Fruit fly (Drosophila melanogaster) whole organism: ENCODE data around the gene Vps26.

Experiments
- CG8478 ChIP-seq: fragments of >200 bp; optimal IDR thresholded peaks from 2 replicates; lab custom pipeline; 2018; ENCODE audit warnings: inconsistent platforms
- Dll ChIP-seq: fragments of >200 bp; optimal IDR thresholded peaks from 2 replicates; lab custom pipeline; 2017
- EcR ChIP-seq, 2 experiments: fragments of >200 bp; optimal IDR thresholded peaks; 2 replicates each; lab custom pipeline; 2017; ENCODE audit warnings: missing biosample characterization in 2 of 2, missing genetic modification characterization in 2 of 2, missing genetic modification reagents in 2 of 2
- pan ChIP-seq: fragments of >200 bp; optimal IDR thresholded peaks from 2 replicates; lab custom pipeline; 2017
- psq ChIP-seq: fragments of >200 bp; optimal IDR thresholded peaks from 2 replicates; lab custom pipeline; 2017
- usp ChIP-seq: fragments of >200 bp; optimal IDR thresholded peaks from 2 replicates; lab custom pipeline; 2017; ENCODE audit warnings: missing biosample characterization, missing genetic modification characterization, mixed read lengths

DNA sequence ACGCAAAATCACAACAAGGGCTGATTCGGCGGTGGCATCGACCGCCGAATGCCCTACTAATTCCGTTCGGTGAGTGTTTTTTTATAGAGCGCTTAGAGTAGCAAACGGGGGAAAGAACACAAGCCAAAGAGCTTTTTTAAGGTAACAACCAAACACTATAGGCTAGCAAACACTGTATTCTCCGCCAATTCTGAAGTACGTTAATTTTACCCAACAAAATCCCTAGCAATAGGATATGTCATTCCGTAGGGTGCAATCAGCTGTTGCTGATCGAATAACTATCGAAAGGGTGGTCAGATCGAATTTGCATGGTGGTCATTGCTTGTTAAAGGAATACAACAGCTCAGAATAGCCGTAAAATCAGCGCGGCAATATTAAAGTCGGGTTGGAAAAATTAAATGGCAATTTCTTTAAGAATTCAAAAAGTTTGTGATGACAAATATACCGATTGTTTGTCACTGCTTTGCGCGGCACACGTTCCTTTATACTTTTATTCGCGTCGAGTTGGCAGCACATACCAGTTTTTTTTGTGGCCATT, 34.1 kb downstream of the Vps26 start, which contains the start of gene mip130:
- no peak for TF ChIP-seq pan (lab: Kevin White, UChicago)
- no peak for TF ChIP-seq EcR (GFP tag; optimal IDR thresholded peaks at IDR 0.05; lab: Kevin White, UChicago)
- TF ChIP-seq CG8478, result no peak
- TF ChIP-seq Dll, result no peak
- TF ChIP-seq psq (lab: Kevin White, UChicago), result no peak
- no peak for TF ChIP-seq usp
